Comparison of ENCODE assay signal across 2 fruit fly cellular contexts in the genomic region with DNA sequence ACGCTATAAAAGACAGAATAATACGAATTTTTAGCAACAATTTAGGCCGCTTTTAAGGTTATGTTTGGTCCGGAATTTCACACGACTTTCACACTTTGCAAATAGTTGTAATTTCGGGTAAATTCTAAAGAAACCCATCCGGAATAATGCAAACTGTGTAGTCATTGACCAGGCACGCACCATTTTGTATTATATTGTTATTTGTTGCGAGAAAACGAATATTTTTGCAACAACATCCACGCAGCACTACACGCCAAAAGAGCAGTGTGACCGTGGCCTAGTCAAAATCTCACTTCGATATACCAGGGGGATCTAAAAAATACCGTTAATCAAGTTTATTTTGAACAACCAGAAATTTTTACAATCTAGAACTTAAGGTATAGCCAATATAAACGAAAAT.
TF ChIP-seq lines count a peak whose summit lies in the region.

A gene (minus strand): TSS at position 265 of the 400 bp plus-strand sequence.

- TF ChIP-seq CTCF in whole organism, embryonic (GFP tag; optimal IDR thresholded peaks at IDR 0.05; lab: Kevin White, UChicago) = no peak

TF ChIP-seq in whole organism, adult, 20 proteins besides CTCF, POLR2A, EP300 and RAD21:
- TF ChIP-seq Mnt (GFP tag; optimal IDR thresholded peaks at IDR 0.05; lab: Kevin White, UChicago) = peak; percentile 50
- no peak for TF ChIP-seq CG11617 (GFP tag; optimal IDR thresholded peaks at IDR 0.05; lab: Kevin White, UChicago)
TF ChIP-seq in whole organism, adult: peak in this region for 1.

TF ChIP-seq in whole organism, embryonic, 481 proteins besides CTCF, POLR2A, EP300 and RAD21 (continues in another document):
- TF ChIP-seq CG13424 (tag; optimal IDR thresholded peaks at IDR 0.05; lab: Kevin White, UChicago) (no peak), CG8290 (GFP tag; optimal IDR thresholded peaks at IDR 0.05; lab: Kevin White, UChicago) (no peak), CG8290 (tag; optimal IDR thresholded peaks at IDR 0.05; lab: Kevin White, UChicago) (no peak), CG4360 (GFP tag; IDR thresholded peaks at IDR 0.05; lab: Robert Waterston, UW) (0 out of 2 replicates have a peak, but pooled peaks have one; percentile 33), CG12942 (GFP tag; optimal IDR thresholded peaks at IDR 0.05; lab: Kevin White, UChicago) (no peak), CG17359 (tag; optimal IDR thresholded peaks at IDR 0.05; lab: Kevin White, UChicago) (no peak), MBD-R2 (GFP tag; IDR thresholded peaks at IDR 0.05; lab: Robert Waterston, UW) (peak; percentile 42; the same call in 1 of the 2 replicates), CG6813 (GFP tag; optimal IDR thresholded peaks at IDR 0.05; lab: Kevin White, UChicago) (no peak), CG6765 (GFP tag; optimal IDR thresholded peaks at IDR 0.05; lab: Kevin White, UChicago) (no peak), gcm2 (GFP tag; optimal IDR thresholded peaks at IDR 0.05; lab: Kevin White, UChicago) (no peak), Bdp1 (GFP tag; optimal IDR thresholded peaks at IDR 0.05; lab: Kevin White, UChicago) (no peak), lbe (GFP tag; optimal IDR thresholded peaks at IDR 0.05; lab: Kevin White, UChicago) (no peak), Sry-β (GFP tag; optimal IDR thresholded peaks at IDR 0.05; lab: Kevin White, UChicago) (no peak), cg (GFP tag; optimal IDR thresholded peaks at IDR 0.05; lab: Kevin White, UChicago) (no peak), CG30020 (tag; optimal IDR thresholded peaks at IDR 0.05; lab: Kevin White, UChicago) (no peak), stwl (tag; optimal IDR thresholded peaks at IDR 0.05; lab: Kevin White, UChicago) (peak; percentile 11), hth (optimal IDR thresholded peaks at IDR 0.05; lab: Kevin White, UChicago) (no peak), Neu2 (GFP tag; optimal IDR thresholded peaks at IDR 0.05; lab: Kevin White, UChicago; ENCODE audit: borderline replicate concordance) (no peak), Side (GFP tag; optimal IDR thresholded peaks at IDR 0.05; lab: Kevin White, UChicago) (no peak), Opbp (GFP tag; IDR thresholded peaks at IDR 0.05; lab: Robert Waterston, UW; ENCODE audit: partially characterized antibody) (no peak), CG7987 (GFP tag; optimal IDR thresholded peaks at IDR 0.05; lab: Kevin White, UChicago) (no peak), lov (optimal IDR thresholded peaks at IDR 0.05; lab: Kevin White, UChicago) (no peak), lov (GFP tag; IDR thresholded peaks at IDR 0.05; lab: Robert Waterston, UW) (no peak), CG34224 (GFP tag; IDR thresholded peaks at IDR 0.05; lab: Robert Waterston, UW; ENCODE audit: partially characterized antibody) (no peak), z (GFP tag; IDR thresholded peaks at IDR 0.05; lab: Robert Waterston, UW) (no peak), Lim3 (GFP tag; IDR thresholded peaks at IDR 0.05; lab: Robert Waterston, UW) (no peak), az2 (GFP tag; optimal IDR thresholded peaks at IDR 0.05; lab: Kevin White, UChicago) (no peak), bigmax (GFP tag; optimal IDR thresholded peaks at IDR 0.05; lab: Kevin White, UChicago) (peak; percentile 97), nmo (GFP tag; optimal IDR thresholded peaks at IDR 0.05; lab: Kevin White, UChicago) (no peak), crp (GFP tag; optimal IDR thresholded peaks at IDR 0.05; lab: Kevin White, UChicago) (no peak), usp (GFP tag; optimal IDR thresholded peaks at IDR 0.05; lab: Kevin White, UChicago) (no peak), CG9797 (GFP tag; optimal IDR thresholded peaks at IDR 0.05; lab: Kevin White, UChicago) (peak; percentile 64), CG14860 (GFP tag; IDR thresholded peaks at IDR 0.05; lab: Robert Waterston, UW; ENCODE audit: partially characterized antibody) (no peak), mirr (GFP tag; optimal IDR thresholded peaks at IDR 0.05; lab: Kevin White, UChicago) (no peak), ATbp (GFP tag; optimal IDR thresholded peaks at IDR 0.05; lab: Kevin White, UChicago) (no peak), CG11695 (GFP tag; IDR thresholded peaks at IDR 0.05; lab: Robert Waterston, UW) (no peak), Dp (GFP tag; optimal IDR thresholded peaks at IDR 0.05; lab: Kevin White, UChicago) (peak; percentile 18), Vsx1 (GFP tag; optimal IDR thresholded peaks at IDR 0.05; lab: Kevin White, UChicago) (no peak), CG15479 (GFP tag; optimal IDR thresholded peaks at IDR 0.05; lab: Kevin White, UChicago) (peak; percentile 28), YL-1 (GFP tag; optimal IDR thresholded peaks at IDR 0.05; lab: Kevin White, UChicago) (peak; percentile 51), sens (GFP tag; lab: Kevin White, UChicago) (no peak), Hey (tag; optimal IDR thresholded peaks at IDR 0.05; lab: Kevin White, UChicago) (no peak), CG6272 (GFP tag; IDR thresholded peaks at IDR 0.05; lab: Robert Waterston, UW) (no peak), dysf (GFP tag; IDR thresholded peaks at IDR 0.05; lab: Robert Waterston, UW) (no peak), ato (GFP tag; IDR thresholded peaks at IDR 0.05; lab: Robert Waterston, UW; ENCODE audit: partially characterized antibody) (no peak), BEAF-32 (GFP tag; optimal IDR thresholded peaks at IDR 0.05; lab: Kevin White, UChicago) (peak; percentile 17), fd96Cb (tag; optimal IDR thresholded peaks at IDR 0.05; lab: Kevin White, UChicago) (no peak), E2f1 (GFP tag; IDR thresholded peaks at IDR 0.05; lab: Robert Waterston, UW) (no peak), gsb (GFP tag; IDR thresholded peaks at IDR 0.05; lab: Robert Waterston, UW) (no peak), CG1024 (GFP tag; IDR thresholded peaks at IDR 0.05; lab: Robert Waterston, UW) (no peak), CG34376 (GFP tag; optimal IDR thresholded peaks at IDR 0.05; lab: Kevin White, UChicago) (no peak), CG6654 (GFP tag; optimal IDR thresholded peaks at IDR 0.05; lab: Kevin White, UChicago) (no peak), Scr (GFP tag; IDR thresholded peaks at IDR 0.05; lab: Robert Waterston, UW; ENCODE audit: partially characterized antibody) (no peak), ro (GFP tag; IDR thresholded peaks at IDR 0.05; lab: Robert Waterston, UW) (no peak), CG10147 (GFP tag; optimal IDR thresholded peaks at IDR 0.05; lab: Kevin White, UChicago) (no peak), CG17829 (tag; optimal IDR thresholded peaks at IDR 0.05; lab: Kevin White, UChicago) (no peak), trh (GFP tag; optimal IDR thresholded peaks at IDR 0.05; lab: Kevin White, UChicago) (no peak), crol (GFP tag; IDR thresholded peaks at IDR 0.05; lab: Robert Waterston, UW) (no peak), insv (GFP tag; optimal IDR thresholded peaks at IDR 0.05; lab: Kevin White, UChicago) (no peak), CG18764 (GFP tag; optimal IDR thresholded peaks at IDR 0.05; lab: Kevin White, UChicago) (no peak), Hmx (GFP tag; optimal IDR thresholded peaks at IDR 0.05; lab: Kevin White, UChicago) (no peak), CG15601 (tag; optimal IDR thresholded peaks at IDR 0.05; lab: Kevin White, UChicago) (no peak), otp (GFP tag; IDR thresholded peaks at IDR 0.05; lab: Robert Waterston, UW) (no peak), CG8924 (tag; optimal IDR thresholded peaks at IDR 0.05; lab: Kevin White, UChicago) (peak; percentile 6), CG13287 (GFP tag; IDR thresholded peaks at IDR 0.05; lab: Robert Waterston, UW; ENCODE audit: partially characterized antibody) (peak; percentile 20; the same call in 1 of the 2 replicates), vnd (GFP tag; IDR thresholded peaks at IDR 0.05; lab: Robert Waterston, UW; ENCODE audit: partially characterized antibody) (no peak), ftz-f1 (GFP tag; optimal IDR thresholded peaks at IDR 0.05; lab: Kevin White, UChicago) (no peak), NFAT (GFP tag; IDR thresholded peaks at IDR 0.05; lab: Robert Waterston, UW) (no peak), Abd-B (GFP tag; optimal IDR thresholded peaks at IDR 0.05; lab: Kevin White, UChicago) (no peak), al (GFP tag; IDR thresholded peaks at IDR 0.05; lab: Robert Waterston, UW) (no peak), pum (GFP tag; optimal IDR thresholded peaks at IDR 0.05; lab: Kevin White, UChicago) (no peak), CG18619 (GFP tag; optimal IDR thresholded peaks at IDR 0.05; lab: Kevin White, UChicago) (no peak), dm (GFP tag; optimal IDR thresholded peaks at IDR 0.05; lab: Kevin White, UChicago) (peak; percentile 61), CG11696 (GFP tag; IDR thresholded peaks at IDR 0.05; lab: Robert Waterston, UW) (no peak), pzg (GFP tag; optimal IDR thresholded peaks at IDR 0.05; lab: Kevin White, UChicago) (peak; percentile 55), pros (GFP tag; optimal IDR thresholded peaks at IDR 0.05; lab: Kevin White, UChicago) (no peak), Tbp (GFP tag; optimal IDR thresholded peaks at IDR 0.05; lab: Kevin White, UChicago) (no peak), CG3407 (GFP tag; optimal IDR thresholded peaks at IDR 0.05; lab: Kevin White, UChicago) (no peak), CG10565 (GFP tag; optimal IDR thresholded peaks at IDR 0.05; lab: Kevin White, UChicago) (no peak), amos (GFP tag; IDR thresholded peaks at IDR 0.05; lab: Robert Waterston, UW; ENCODE audit: partially characterized antibody) (no peak), wor (GFP tag; IDR thresholded peaks at IDR 0.05; lab: Robert Waterston, UW) (no peak), phol (tag; optimal IDR thresholded peaks at IDR 0.05; lab: Kevin White, UChicago) (peak; percentile 1), CG8281 (tag; optimal IDR thresholded peaks at IDR 0.05; lab: Kevin White, UChicago) (no peak), Ets97D (GFP tag; optimal IDR thresholded peaks at IDR 0.05; lab: Kevin White, UChicago) (no peak), CG34422 (GFP tag; IDR thresholded peaks at IDR 0.05; lab: Robert Waterston, UW) (peak; percentile 49; the same call in 1 of the 3 replicates), yki (optimal IDR thresholded peaks at IDR 0.05; lab: Kevin White, UChicago) (no peak), Camta (GFP tag; optimal IDR thresholded peaks at IDR 0.05; lab: Kevin White, UChicago) (no peak)
